Worm (Caenorhabditis elegans) whole organism, early embryonic: Measurements from ENCODE around the gene npr-20.

Experiments
- B0310.2 ChIP-seq: sonication (generic microtip); optimal IDR thresholded peaks from 2 replicates; lab custom pipeline; 2016; ENCODE audit warnings: mild to moderate bottlenecking, missing genetic modification characterization, missing compliant biosample characterization
- F13C5.2 ChIP-seq: sonication (generic microtip); optimal IDR thresholded peaks from 2 replicates; lab custom pipeline; 2017; ENCODE audit warnings: mild to moderate bottlenecking, missing genetic modification characterization, inconsistent platforms, missing compliant biosample characterization
- ama-1 ChIP-seq: fragments of 150-350 bp; optimal IDR thresholded peaks from 2 replicates; lab custom pipeline; 2014
- ceh-13 ChIP-seq: fragments of 200-800 bp; sonication (Bioruptor generic); optimal IDR thresholded peaks from 2 replicates; lab custom pipeline; 2018; ENCODE audit warnings: mild to moderate bottlenecking, missing genetic modification characterization, missing compliant biosample characterization
- ceh-36 ChIP-seq: sonication (generic microtip); optimal IDR thresholded peaks from 2 replicates; lab custom pipeline; 2016; ENCODE audit warnings: missing genetic modification characterization, inconsistent platforms, missing compliant biosample characterization
- flt-1 ChIP-seq: fragments of 200-800 bp; sonication (Bioruptor generic); IDR thresholded peaks from 2 replicates; pipeline ENCODE4 v1.3.6; 2022; ENCODE audit warnings: missing genetic modification characterization, missing compliant biosample characterization
- hmbx-1 ChIP-seq: sonication (generic microtip); optimal IDR thresholded peaks from 2 replicates; lab custom pipeline; 2016; ENCODE audit warnings: mild to moderate bottlenecking, missing genetic modification characterization, missing compliant biosample characterization
- hnd-1 ChIP-seq: sonication (generic microtip); optimal IDR thresholded peaks from 2 replicates; lab custom pipeline; 2016; ENCODE audit warnings: missing genetic modification characterization, missing compliant biosample characterization
- sea-1 ChIP-seq: fragments of 200-800 bp; sonication (Bioruptor generic); conservative IDR thresholded peaks from 2 replicates; pipeline ENCODE4 v1.3.6; 2022; ENCODE audit warnings: missing genetic modification characterization, missing compliant biosample characterization
- tbx-11 ChIP-seq: fragments of 200-800 bp; sonication (Bioruptor generic); IDR thresholded peaks from 2 replicates; pipeline ENCODE4 v1.3.6; 2022; ENCODE audit warnings: missing genetic modification characterization, missing compliant biosample characterization
- tra-4 ChIP-seq: sonication (generic microtip); optimal IDR thresholded peaks from 2 replicates; lab custom pipeline; 2017; ENCODE audit warnings: missing genetic modification characterization, missing compliant biosample characterization

ce11 chrII:8856524-8856923 lies 8.5 kb downstream of the npr-20 start:
- TF ChIP-seq ama-1 (lab: Kevin White, UChicago), result no peak
- TF ChIP-seq flt-1, result no peak
- no peak for TF ChIP-seq ceh-36 (tag; lab: Kevin White, UChicago)
- no peak for TF ChIP-seq hnd-1 (tag; lab: Kevin White, UChicago)
- no peak for TF ChIP-seq hmbx-1 (tag; lab: Kevin White, UChicago)
- TF ChIP-seq ceh-13 (GFP tag; lab: Kevin White, UChicago), result no peak
- no peak for TF ChIP-seq tbx-11 (GFP tag; lab: Robert Waterston, UW)
- no peak for TF ChIP-seq B0310.2 (tag; lab: Kevin White, UChicago)
- TF ChIP-seq sea-1 (GFP tag; lab: Robert Waterston, UW), result no peak
- no peak for TF ChIP-seq F13C5.2 (tag; lab: Kevin White, UChicago)
- no peak for TF ChIP-seq tra-4 (tag; lab: Kevin White, UChicago)
